Fruit fly (Drosophila melanogaster) whole organism, prepupa: ENCODE data around the gene obst-E.
A peak's percentile ranks its signal among the peaks of the same experiment; 100 is the strongest.

ENCODE experiments used
- CG6276 ChIP-seq: fragments of 200-800 bp; sonication (Bioruptor generic); optimal IDR thresholded peaks from 2 replicates; lab custom pipeline; 2017; ENCODE audit warnings: missing biosample characterization, mild to moderate bottlenecking, missing genetic modification characterization
- CG6808 ChIP-seq: fragments of 200-800 bp; sonication (Bioruptor generic); optimal IDR thresholded peaks from 3 replicates; lab custom pipeline; 2017; ENCODE audit warnings: missing biosample characterization, missing genetic modification characterization, mild to moderate bottlenecking, moderate library complexity, missing genetic modification reagents
- Lpt ChIP-seq: fragments of 200-800 bp; sonication (Bioruptor generic); optimal IDR thresholded peaks from 3 replicates; lab custom pipeline; 2016; ENCODE audit warnings: missing biosample characterization, missing genetic modification characterization
- fd85E ChIP-seq: fragments of 200-800 bp; sonication (Bioruptor generic); optimal IDR thresholded peaks from 3 replicates; lab custom pipeline; 2016; ENCODE audit warnings: missing biosample characterization, missing genetic modification characterization
- fkh ChIP-seq: fragments of 200-800 bp; sonication (Bioruptor generic); optimal IDR thresholded peaks from 3 replicates; lab custom pipeline; 2017; ENCODE audit warnings: missing biosample characterization, mild to moderate bottlenecking, missing genetic modification characterization, moderate library complexity

DNA sequence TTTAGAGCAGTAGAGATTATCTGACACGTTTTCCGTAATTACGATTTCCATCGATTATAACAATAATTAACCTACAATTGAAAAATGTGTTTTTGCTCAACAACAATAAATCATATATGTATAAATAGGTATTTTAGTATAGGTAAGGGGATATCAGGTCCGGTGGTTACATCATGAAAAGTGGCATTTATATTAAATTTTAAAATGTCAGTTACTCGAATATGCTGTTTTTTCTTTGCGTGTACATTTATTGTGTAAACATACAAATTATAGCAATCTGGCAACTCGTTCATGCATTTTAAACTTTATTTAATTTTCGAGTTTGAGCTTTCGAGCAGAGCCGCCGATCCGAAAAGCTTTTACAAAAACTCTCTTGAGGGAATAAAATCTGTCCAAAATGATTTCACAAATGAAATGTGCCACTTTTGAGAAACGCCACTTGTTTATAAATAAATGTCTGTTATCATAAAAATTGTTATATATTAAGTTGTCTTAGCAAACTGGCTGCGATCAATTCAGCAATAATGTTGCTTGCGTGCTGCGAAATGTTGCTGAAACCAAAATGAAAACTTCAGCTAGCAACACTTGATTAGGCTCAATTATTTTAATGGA is 22.3 kb downstream of the obst-E start:
- peak; percentile 40 for TF ChIP-seq CG6276 (GFP tag; lab: Kevin White, UChicago)
- TF ChIP-seq fkh (GFP tag; lab: Kevin White, UChicago), result no peak
- no peak for TF ChIP-seq fd85E (GFP tag; lab: Kevin White, UChicago)
- no peak for TF ChIP-seq CG6808 (GFP tag; lab: Kevin White, UChicago)
- TF ChIP-seq Lpt (GFP tag; lab: Kevin White, UChicago), result peak; percentile 36
